Worm (Caenorhabditis elegans) whole organism, late embryonic: Measurements from ENCODE around the gene C42C1.3.

Experiments used
- C08G9.2 ChIP-seq: sonication (generic microtip); optimal IDR thresholded peaks from 2 replicates; lab custom pipeline; 2016; ENCODE audit warnings: mild to moderate bottlenecking, missing genetic modification characterization, moderate library complexity, missing compliant biosample characterization
- C38D4.7 ChIP-seq: fragments of 200-800 bp; sonication (Bioruptor generic); optimal IDR thresholded peaks from 2 replicates; lab custom pipeline; 2018; ENCODE audit warnings: mild to moderate bottlenecking, missing genetic modification characterization, moderate library complexity, missing compliant biosample characterization
- Y22D7AL.16 ChIP-seq: sonication (generic microtip); optimal IDR thresholded peaks from 2 replicates; lab custom pipeline; 2016; ENCODE audit warnings: missing genetic modification characterization, missing compliant biosample characterization
- ama-1 ChIP-seq: fragments of 150-350 bp; optimal IDR thresholded peaks from 2 replicates; lab custom pipeline; 2014
- ceh-14 ChIP-seq: sonication (generic microtip); optimal IDR thresholded peaks from 2 replicates; lab custom pipeline; 2016; ENCODE audit warnings: missing genotype, missing genetic modification characterization, missing compliant biosample characterization
- ceh-30 ChIP-seq: fragments of 150-350 bp; optimal IDR thresholded peaks from 2 replicates; lab custom pipeline; 2014; ENCODE audit warnings: missing biosample characterization, missing genetic modification characterization
- ceh-31 ChIP-seq: sonication (generic microtip); optimal IDR thresholded peaks from 2 replicates; lab custom pipeline; 2016; ENCODE audit warnings: missing genetic modification characterization, missing compliant biosample characterization
- ceh-34 ChIP-seq: sonication (generic microtip); optimal IDR thresholded peaks from 2 replicates; lab custom pipeline; 2016; ENCODE audit warnings: mild to moderate bottlenecking, missing genetic modification characterization, missing compliant biosample characterization
- ceh-45 ChIP-seq: fragments of 200-800 bp; sonication (Bioruptor generic); IDR thresholded peaks from 2 replicates; pipeline ENCODE4 v1.3.6; 2022; ENCODE audit warnings: missing genetic modification reagents, missing genetic modification characterization, missing compliant biosample characterization
- ceh-9 ChIP-seq: sonication (generic microtip); optimal IDR thresholded peaks from 2 replicates; lab custom pipeline; 2016; ENCODE audit warnings: mild to moderate bottlenecking, missing genetic modification characterization, inconsistent platforms, missing compliant biosample characterization
- elt-2 ChIP-seq: sonication (generic microtip); optimal IDR thresholded peaks from 2 replicates; lab custom pipeline; 2016; ENCODE audit warnings: missing genetic modification reagents, missing genetic modification characterization, missing compliant biosample characterization
- ets-4 ChIP-seq: sonication (generic microtip); optimal IDR thresholded peaks from 2 replicates; lab custom pipeline; 2016; ENCODE audit warnings: missing genetic modification characterization, missing compliant biosample characterization
- fax-1 ChIP-seq: sonication (generic microtip); optimal IDR thresholded peaks from 2 replicates; lab custom pipeline; 2016; ENCODE audit warnings: missing genotype, missing genetic modification characterization, missing compliant biosample characterization
- hlh-15 ChIP-seq: sonication (generic microtip); optimal IDR thresholded peaks from 2 replicates; lab custom pipeline; 2016; ENCODE audit warnings: missing genetic modification characterization, missing compliant biosample characterization
- hlh-6 ChIP-seq: sonication (generic microtip); optimal IDR thresholded peaks from 2 replicates; lab custom pipeline; 2016; ENCODE audit warnings: missing genotype, missing genetic modification characterization, missing compliant biosample characterization
- lim-6 ChIP-seq: sonication (generic microtip); optimal IDR thresholded peaks from 2 replicates; lab custom pipeline; 2016; ENCODE audit warnings: missing genetic modification characterization, missing compliant biosample characterization
- lin-11 ChIP-seq: fragments of 200-800 bp; sonication (Bioruptor generic); optimal IDR thresholded peaks from 2 replicates; lab custom pipeline; 2018; ENCODE audit warnings: mild to moderate bottlenecking, missing genetic modification characterization, missing compliant biosample characterization
- madf-2 ChIP-seq: sonication (generic microtip); optimal IDR thresholded peaks from 2 replicates; lab custom pipeline; 2017; ENCODE audit warnings: missing genetic modification characterization, missing compliant biosample characterization
- nhr-11 ChIP-seq: fragments of 150-350 bp; optimal IDR thresholded peaks from 2 replicates; lab custom pipeline; 2014; ENCODE audit warnings: missing biosample characterization, missing genetic modification characterization
- nhr-232 ChIP-seq: sonication (generic microtip); optimal IDR thresholded peaks from 2 replicates; lab custom pipeline; 2016; ENCODE audit warnings: missing genetic modification characterization, missing compliant biosample characterization
- odd-2 ChIP-seq: sonication (generic microtip); optimal IDR thresholded peaks from 2 replicates; lab custom pipeline; 2017; ENCODE audit warnings: antibody characterized with exemption, mild to moderate bottlenecking, missing genetic modification characterization, missing compliant biosample characterization
- pag-3 ChIP-seq: sonication (generic microtip); optimal IDR thresholded peaks from 2 replicates; lab custom pipeline; 2016; ENCODE audit warnings: missing compliant biosample characterization, missing genetic modification characterization, borderline replicate concordance
- pat-9 ChIP-seq: fragments of 200-800 bp; sonication (Bioruptor generic); optimal IDR thresholded peaks from 2 replicates; lab custom pipeline; 2018; ENCODE audit warnings: mild to moderate bottlenecking, missing genetic modification characterization, moderate library complexity, missing compliant biosample characterization
- pax-1 ChIP-seq: fragments of 150-350 bp; optimal IDR thresholded peaks from 2 replicates; lab custom pipeline; 2014; ENCODE audit warnings: missing biosample characterization, missing genetic modification characterization
- pha-4 ChIP-seq: fragments of 150-350 bp; optimal IDR thresholded peaks from 2 replicates; lab custom pipeline; 2018; ENCODE audit warnings: missing biosample characterization, missing genetic modification reagents, missing genetic modification characterization
- pqm-1 ChIP-seq: sonication (generic microtip); optimal IDR thresholded peaks from 2 replicates; lab custom pipeline; 2016; ENCODE audit warnings: missing genetic modification characterization, missing compliant biosample characterization
- pros-1 ChIP-seq: fragments of 150-350 bp; optimal IDR thresholded peaks from 2 replicates; lab custom pipeline; 2014; ENCODE audit warnings: missing biosample characterization, missing genetic modification reagents, missing genetic modification characterization
- rnt-1 ChIP-seq: sonication (generic microtip); optimal IDR thresholded peaks from 2 replicates; lab custom pipeline; 2016; ENCODE audit warnings: missing genetic modification characterization, missing compliant biosample characterization
- sdc-2 ChIP-seq: sonication (generic microtip); optimal IDR thresholded peaks from 2 replicates; lab custom pipeline; 2016; ENCODE audit warnings: missing genotype, missing genetic modification characterization, missing compliant biosample characterization
- syd-9 ChIP-seq: sonication (generic microtip); optimal IDR thresholded peaks from 2 replicates; lab custom pipeline; 2016; ENCODE audit warnings: mild to moderate bottlenecking, missing genetic modification characterization, moderate library complexity, missing compliant biosample characterization
- unc-3 ChIP-seq, 2 experiments: fragments of 200-800 bp in 1 of 2; sonication (Bioruptor generic) in 1 of 2; sonication (generic microtip) in 1 of 2; conservative IDR thresholded peaks in 1 of 2; optimal IDR thresholded peaks in 1 of 2; 2 replicates each; pipeline versions ENCODE4 v1.3.6 to Lab custom; 2016 to 2022; ENCODE audit warnings: missing compliant biosample characterization in 2 of 2, missing genetic modification characterization in 2 of 2, missing genetic modification reagents in 1 of 2
- unc-42 ChIP-seq: sonication (generic microtip); optimal IDR thresholded peaks from 2 replicates; lab custom pipeline; 2016; ENCODE audit warnings: missing genotype, missing genetic modification characterization, missing compliant biosample characterization
- unc-86 ChIP-seq: sonication (generic microtip); optimal IDR thresholded peaks from 2 replicates; lab custom pipeline; 2016; ENCODE audit warnings: missing genetic modification characterization, missing compliant biosample characterization

Gene C42C1.3

DNA sequence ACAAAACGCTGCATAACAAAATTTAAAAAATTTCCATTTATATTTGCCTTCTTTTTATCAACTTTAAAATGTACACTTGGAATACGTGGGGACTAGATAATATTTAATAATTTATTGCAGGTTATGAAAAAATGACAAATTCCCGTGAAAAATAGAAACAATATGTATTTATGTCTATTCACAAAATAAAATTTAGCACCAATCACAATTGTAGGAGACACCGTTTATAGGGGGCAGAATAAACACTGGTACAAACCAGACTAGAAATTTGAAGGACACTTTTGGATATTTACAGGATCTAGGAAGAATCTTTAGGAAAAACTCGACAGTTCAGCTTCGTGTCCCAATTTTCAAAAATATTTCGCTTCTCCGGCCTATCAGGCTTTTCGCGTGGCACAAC, at the start of gene C42C1.3:
TSS of gene C42C1.3 (minus strand) at position 101 of the 400 bp plus-strand sequence.
- no peak for TF ChIP-seq ceh-30
- no peak for TF ChIP-seq elt-2 (tag; lab: Kevin White, UChicago)

DNA sequence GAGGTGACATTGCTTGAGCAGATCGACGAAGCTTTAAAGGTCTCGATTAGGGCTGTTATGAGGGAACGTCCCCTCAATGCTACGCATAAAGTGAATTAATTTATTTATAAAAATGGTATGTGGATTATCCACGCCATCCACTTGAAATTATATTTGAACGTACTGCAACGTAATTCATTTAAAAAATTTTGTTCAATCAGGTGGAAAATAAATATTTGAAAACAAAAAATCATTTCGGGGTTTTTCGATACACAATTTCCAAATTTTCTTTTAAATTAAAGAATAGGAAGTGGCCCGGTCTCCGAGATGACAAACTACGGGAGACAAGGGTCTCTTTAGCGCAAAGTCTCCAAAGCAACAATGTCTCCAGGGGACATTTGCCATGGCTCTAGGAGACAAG, 41.3 kb upstream of the C42C1.3 start, which contains the start of gene oac-58:
TSS of gene oac-58 (minus strand) at position 101 of the 400 bp plus-strand sequence.
- no peak for TF ChIP-seq C08G9.2
- no peak for TF ChIP-seq sdc-2 (tag; lab: Kevin White, UChicago)
- TF ChIP-seq hlh-6 (tag; lab: Kevin White, UChicago), result no peak
- no peak for TF ChIP-seq ceh-9 (tag; lab: Kevin White, UChicago)
- TF ChIP-seq nhr-232 (tag; lab: Kevin White, UChicago), result no peak

DNA sequence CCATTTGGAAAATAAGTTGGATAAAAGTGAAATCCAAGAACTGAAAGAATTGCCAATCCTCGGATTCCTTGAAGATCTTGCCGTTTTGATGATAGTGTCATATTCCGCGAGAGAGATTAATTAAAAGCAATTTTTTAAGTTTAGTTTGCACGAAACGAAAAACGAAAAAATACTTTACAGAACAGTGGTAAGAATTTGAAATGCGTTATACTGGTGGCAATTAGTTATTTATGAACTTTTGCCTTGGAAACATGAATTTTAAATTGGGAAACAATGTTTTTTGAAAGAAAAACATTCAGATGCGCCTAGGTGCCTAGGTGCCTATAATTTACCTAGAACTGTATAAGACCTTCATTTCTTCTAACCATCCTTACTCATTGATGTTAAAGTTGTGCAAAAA, 37.4 kb upstream of the C42C1.3 start, which contains the start of gene oac-57:
TSS of gene oac-57 (minus strand) at position 101 of the 400 bp plus-strand sequence.
- TF ChIP-seq ama-1 (lab: Kevin White, UChicago), result no peak
- TF ChIP-seq ceh-34 (tag; lab: Kevin White, UChicago), result no peak
- no peak for TF ChIP-seq pros-1
- TF ChIP-seq odd-2, result no peak
- no peak for TF ChIP-seq nhr-232 (tag; lab: Kevin White, UChicago)
- no peak for TF ChIP-seq nhr-11
- no peak for TF ChIP-seq pax-1 (tag; lab: Kevin White, UChicago)
- no peak for TF ChIP-seq hlh-6 (tag; lab: Kevin White, UChicago)
- no peak for TF ChIP-seq syd-9 (tag; lab: Kevin White, UChicago)
- TF ChIP-seq madf-2, result no peak
- no peak for TF ChIP-seq hlh-15 (tag; lab: Kevin White, UChicago)
- TF ChIP-seq ceh-31, result no peak
- TF ChIP-seq C08G9.2, result no peak
- TF ChIP-seq pqm-1 (tag; lab: Kevin White, UChicago), result no peak
- no peak for TF ChIP-seq unc-86 (tag; lab: Kevin White, UChicago)
- no peak for TF ChIP-seq C38D4.7 (GFP tag; lab: Kevin White, UChicago)
- no peak for TF ChIP-seq ceh-14 (tag; lab: Kevin White, UChicago)
- no peak for TF ChIP-seq unc-3 (GFP tag; conservative IDR thresholded peaks at IDR 0.05; lab: Robert Waterston, UW)
- no peak for TF ChIP-seq unc-3 (tag; optimal IDR thresholded peaks at IDR 0.05; lab: Kevin White, UChicago)
- TF ChIP-seq, all 69 proteins: peak for 0

ce11 chrIV:12305956-12306355, 35.7 kb upstream of the C42C1.3 start:
- TF ChIP-seq ceh-9 (tag; lab: Kevin White, UChicago), result no peak
- TF ChIP-seq sdc-2 (tag; lab: Kevin White, UChicago), result no peak
- TF ChIP-seq unc-42 (tag; lab: Kevin White, UChicago), result no peak
- TF ChIP-seq elt-2 (tag; lab: Kevin White, UChicago), result peak; percentile 31

ce11 chrIV:12304750-12305149, 34.5 kb upstream of the C42C1.3 start:
- no peak for TF ChIP-seq fax-1 (tag; lab: Kevin White, UChicago)
- no peak for TF ChIP-seq syd-9 (tag; lab: Kevin White, UChicago)
- no peak for TF ChIP-seq pat-9 (tag; lab: Kevin White, UChicago)
- TF ChIP-seq ceh-30, result no peak
- TF ChIP-seq unc-86 (tag; lab: Kevin White, UChicago), result no peak
- no peak for TF ChIP-seq odd-2
- no peak for TF ChIP-seq pag-3 (tag; lab: Kevin White, UChicago)
- TF ChIP-seq ama-1 (lab: Kevin White, UChicago), result no peak
- TF ChIP-seq elt-2 (tag; lab: Kevin White, UChicago), result no peak

DNA sequence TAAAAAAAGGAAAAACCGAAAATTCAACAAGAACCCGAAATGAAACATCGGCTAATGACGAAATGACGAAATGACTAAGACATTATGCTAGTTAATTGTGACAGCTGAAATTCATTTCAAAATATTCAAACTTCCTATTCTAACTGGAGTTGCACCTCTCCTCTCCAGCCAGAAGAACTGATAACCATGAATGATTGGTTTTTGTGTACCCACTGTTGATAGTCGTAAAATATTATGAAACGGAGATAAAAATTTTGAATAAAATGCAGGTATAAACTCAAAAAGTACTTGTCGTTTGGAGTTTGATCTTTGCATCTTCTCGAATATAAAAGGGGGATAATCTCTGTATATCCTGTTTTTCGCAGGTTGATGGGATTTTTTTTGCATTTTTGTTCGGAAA, 32.6 kb upstream of the C42C1.3 start:
- TF ChIP-seq ets-4 (tag; lab: Kevin White, UChicago) (no peak), ceh-31 (no peak), ceh-45 (GFP tag; lab: Robert Waterston, UW) (no peak), ceh-34 (tag; lab: Kevin White, UChicago) (no peak), ceh-30 (no peak), nhr-232 (tag; lab: Kevin White, UChicago) (no peak), hlh-6 (tag; lab: Kevin White, UChicago) (no peak), Y22D7AL.16 (no peak), lin-11 (tag; lab: Kevin White, UChicago) (no peak), rnt-1 (no peak), lim-6 (tag; lab: Kevin White, UChicago) (no peak), pha-4 (tag; lab: Kevin White, UChicago) (no peak), unc-86 (tag; lab: Kevin White, UChicago) (no peak)
